Fruit fly (Drosophila melanogaster): ENCODE data around the gene Naglu.

Naglu gene

dm6 chr2L:8362273-8362954 lies 49.3 kb downstream of the Naglu start, which contains the start of gene CG7627 (continued):
- TF ChIP-seq ATbp (GFP tag; optimal IDR thresholded peaks at IDR 0.05), result peak; percentile 68
- no peak for TF ChIP-seq bowl (GFP tag; IDR thresholded peaks at IDR 0.05)
- peak; percentile 34 for TF ChIP-seq CG33213 (GFP tag; optimal IDR thresholded peaks at IDR 0.05)
- TF ChIP-seq Poxn (GFP tag; IDR thresholded peaks at IDR 0.05), result peak; percentile 70
- no peak for TF ChIP-seq kni (GFP tag; optimal IDR thresholded peaks at IDR 0.05)
- TF ChIP-seq sr (GFP tag; IDR thresholded peaks at IDR 0.05), result peak; percentile 22; the same call in 1 of the 3 replicates
- TF ChIP-seq Dll (GFP tag; IDR thresholded peaks at IDR 0.05; ENCODE audit: partially characterized antibody), result no peak
- TF ChIP-seq grn (GFP tag; optimal IDR thresholded peaks at IDR 0.05), result peak; percentile 3
- peak; percentile 58 for TF ChIP-seq CG5180 (GFP tag; optimal IDR thresholded peaks at IDR 0.05)
- peak; percentile 11 for TF ChIP-seq CG30431 (GFP tag; optimal IDR thresholded peaks at IDR 0.05)
- TF ChIP-seq Six4 (GFP tag; optimal IDR thresholded peaks at IDR 0.05), result peak; percentile 59
- TF ChIP-seq Chrac-16 (GFP tag; optimal IDR thresholded peaks at IDR 0.05), result peak; percentile 62
- peak; percentile 73 for TF ChIP-seq repo (GFP tag; optimal IDR thresholded peaks at IDR 0.05)
- no peak for TF ChIP-seq CG6791 (GFP tag; IDR thresholded peaks at IDR 0.05; ENCODE audit: partially characterized antibody)
- peak; percentile 21; the same call in 1 of the 2 replicates for TF ChIP-seq Doc2 (GFP tag; IDR thresholded peaks at IDR 0.05)
- peak; percentile 77 for TF ChIP-seq esg (GFP tag; conservative IDR thresholded peaks at IDR 0.05)
- TF ChIP-seq CG34376 (GFP tag; optimal IDR thresholded peaks at IDR 0.05), result peak; percentile 76
- TF ChIP-seq CG6683 (GFP tag; optimal IDR thresholded peaks at IDR 0.05), result peak; percentile 63
- peak; percentile 79 for TF ChIP-seq Sox100B (GFP tag; optimal IDR thresholded peaks at IDR 0.05)
- TF ChIP-seq Hand (GFP tag; optimal IDR thresholded peaks at IDR 0.05), result peak; percentile 62
- TF ChIP-seq CG7928 (GFP tag; optimal IDR thresholded peaks at IDR 0.05), result peak; percentile 49
- TF ChIP-seq CG12769 (tag; optimal IDR thresholded peaks at IDR 0.05), result peak; percentile 69
- TF ChIP-seq Taf1 (GFP tag; IDR thresholded peaks at IDR 0.05), result peak; percentile 69
- TF ChIP-seq nau (GFP tag; optimal IDR thresholded peaks at IDR 0.05), result peak; percentile 34
- TF ChIP-seq Hr51 (GFP tag; optimal IDR thresholded peaks at IDR 0.05), result peak; percentile 21 to 77
- TF ChIP-seq B-H1 (GFP tag; IDR thresholded peaks at IDR 0.05), result no peak
- peak; percentile 72 for TF ChIP-seq bcd (GFP tag; optimal IDR thresholded peaks at IDR 0.05)
- TF ChIP-seq gsb (GFP tag; IDR thresholded peaks at IDR 0.05), result peak; percentile 43; the same call in 1 of the 2 replicates
- TF ChIP-seq fu2 (GFP tag; optimal IDR thresholded peaks at IDR 0.05), result peak; percentile 77
- TF ChIP-seq CG7357 (GFP tag; IDR thresholded peaks at IDR 0.05), result peak; percentile 73; the same call in 2 of the 3 replicates
- peak; percentile 68 for TF ChIP-seq crc (GFP tag; optimal IDR thresholded peaks at IDR 0.05)
- peak; percentile 71 for TF ChIP-seq CG12299 (tag; optimal IDR thresholded peaks at IDR 0.05)
- peak; percentile 64 for TF ChIP-seq CrebB (tag; optimal IDR thresholded peaks at IDR 0.05)
- TF ChIP-seq lov (optimal IDR thresholded peaks at IDR 0.05), result no peak
- TF ChIP-seq lov (GFP tag; IDR thresholded peaks at IDR 0.05), result peak; percentile 68; the same call in 2 of the 3 replicates
- peak; percentile 59 for TF ChIP-seq CG31365 (tag; optimal IDR thresholded peaks at IDR 0.05)
- peak; percentile 67 for TF ChIP-seq CG4730 (GFP tag; IDR thresholded peaks at IDR 0.05)
- peak; percentile 60 for TF ChIP-seq fd3F (GFP tag; optimal IDR thresholded peaks at IDR 0.05)
- TF ChIP-seq YL-1 (GFP tag; optimal IDR thresholded peaks at IDR 0.05), result no peak
- TF ChIP-seq HLH4C (GFP tag; IDR thresholded peaks at IDR 0.05; ENCODE audit: partially characterized antibody), result no peak
- peak; percentile 28 for TF ChIP-seq CG3407 (GFP tag; optimal IDR thresholded peaks at IDR 0.05)
- TF ChIP-seq bsh (GFP tag; optimal IDR thresholded peaks at IDR 0.05), result peak in 1 of 2 experiments; percentile 72
- TF ChIP-seq CG8478 (optimal IDR thresholded peaks at IDR 0.05), result no peak
- peak; percentile 81 for TF ChIP-seq CG17359 (tag; optimal IDR thresholded peaks at IDR 0.05)
- peak; percentile 19 for TF ChIP-seq CG4854 (GFP tag; optimal IDR thresholded peaks at IDR 0.05)
- TF ChIP-seq CG8359 (GFP tag; optimal IDR thresholded peaks at IDR 0.05; ENCODE audit: borderline replicate concordance), result peak; percentile 39
- TF ChIP-seq disco-r (GFP tag; optimal IDR thresholded peaks at IDR 0.05), result peak; percentile 74
- TF ChIP-seq CG8388 (GFP tag; optimal IDR thresholded peaks at IDR 0.05), result peak; percentile 55
- peak; percentile 67 for TF ChIP-seq ems (GFP tag; optimal IDR thresholded peaks at IDR 0.05)

All from whole organism, embryonic.